Worm (Caenorhabditis elegans) whole organism, mixed stage, embryonic: Measurements from ENCODE around the gene Y54G11A.4.

Source experiments
- ceh-43 ChIP-seq: fragments of 200-800 bp; sonication (Bioruptor generic); optimal IDR thresholded peaks from 2 replicates; lab custom pipeline; 2018; ENCODE audit warnings: mild to moderate bottlenecking, missing genetic modification characterization, moderate library complexity, missing compliant biosample characterization
- ces-1 ChIP-seq: fragments of 150-350 bp; optimal IDR thresholded peaks from 2 replicates; lab custom pipeline; 2014; ENCODE audit warnings: missing biosample characterization, missing genetic modification reagents, missing genetic modification characterization
- elt-1 ChIP-seq: sonication (generic microtip); optimal IDR thresholded peaks from 2 replicates; lab custom pipeline; 2017; ENCODE audit warnings: missing genetic modification characterization, mild to moderate bottlenecking, missing compliant biosample characterization, antibody characterized with exemption, moderate library complexity, borderline replicate concordance; ENCODE audit not compliant: insufficient read depth
- lsy-2 ChIP-seq: fragments of 150-350 bp; optimal IDR thresholded peaks from 2 replicates; lab custom pipeline; 2014; ENCODE audit warnings: missing biosample characterization, missing genetic modification characterization
- nhr-12 ChIP-seq: fragments of 150-350 bp; optimal IDR thresholded peaks from 2 replicates; lab custom pipeline; 2014; ENCODE audit warnings: missing biosample characterization, missing genetic modification characterization
- nhr-28 ChIP-seq: fragments of 150-350 bp; optimal IDR thresholded peaks from 2 replicates; lab custom pipeline; 2014; ENCODE audit warnings: missing biosample characterization, missing genetic modification characterization
- nhr-76 ChIP-seq: sonication (generic microtip); optimal IDR thresholded peaks from 2 replicates; lab custom pipeline; 2017; ENCODE audit warnings: missing biosample characterization, missing genetic modification characterization
- pha-4 ChIP-seq: fragments of 150-350 bp; optimal IDR thresholded peaks from 2 replicates; lab custom pipeline; 2018; ENCODE audit warnings: missing biosample characterization, missing genetic modification reagents, missing genetic modification characterization
- sem-2 ChIP-seq: fragments of 200-800 bp; sonication (Bioruptor generic); optimal IDR thresholded peaks from 2 replicates; lab custom pipeline; 2018; ENCODE audit warnings: mild to moderate bottlenecking, missing genetic modification characterization, missing compliant biosample characterization
- unc-39 ChIP-seq: fragments of 150-350 bp; optimal IDR thresholded peaks from 2 replicates; lab custom pipeline; 2014; ENCODE audit warnings: missing biosample characterization, missing genetic modification characterization
- unc-62 ChIP-seq: fragments of 150-350 bp; optimal IDR thresholded peaks from 2 replicates; lab custom pipeline; 2014; ENCODE audit warnings: missing biosample characterization, missing genetic modification reagents, missing genetic modification characterization
- zip-8 ChIP-seq: fragments of 150-350 bp; optimal IDR thresholded peaks from 2 replicates; lab custom pipeline; 2014; ENCODE audit warnings: missing biosample characterization, missing genetic modification characterization
- ztf-11 ChIP-seq: fragments of 150-350 bp; optimal IDR thresholded peaks from 2 replicates; lab custom pipeline; 2014; ENCODE audit warnings: missing biosample characterization, missing genetic modification characterization

DNA sequence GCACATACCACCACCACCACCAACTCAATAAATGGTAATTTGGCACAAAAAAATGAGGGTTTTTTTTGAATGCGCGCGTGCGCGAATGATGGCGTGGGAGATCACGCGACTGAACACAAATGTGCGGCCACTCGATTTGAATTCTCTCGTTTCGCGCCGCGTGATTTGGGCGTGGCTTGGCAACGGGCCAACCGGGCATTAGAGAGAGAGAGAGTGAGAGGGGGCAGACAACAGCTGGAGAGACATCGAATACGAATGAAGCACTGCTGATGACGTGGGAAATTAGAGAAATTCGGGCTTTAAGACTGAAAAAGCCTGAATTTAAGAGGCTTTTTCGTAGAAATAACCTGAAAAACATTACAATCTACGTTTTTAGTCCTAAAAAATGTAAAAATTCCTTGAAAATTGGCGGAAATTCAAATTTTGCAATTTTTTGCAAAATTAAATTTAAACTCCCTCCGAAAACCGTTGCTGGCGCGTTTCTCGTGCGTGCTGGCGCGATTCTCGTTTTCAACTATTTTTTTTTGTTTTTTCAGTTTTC lies 41.1 kb upstream of the Y54G11A.4 start:
- TF ChIP-seq ztf-11 (tag; lab: Kevin White, UChicago) (peak; percentile 63), lsy-2 (tag; lab: Kevin White, UChicago) (peak; percentile 79), unc-39 (tag; lab: Kevin White, UChicago) (peak; percentile 78), unc-62 (GFP tag; lab: Kevin White, UChicago) (peak; percentile 26), pha-4 (tag; lab: Kevin White, UChicago) (peak; percentile 87), zip-8 (tag; lab: Kevin White, UChicago) (no peak), ces-1 (GFP tag; lab: Kevin White, UChicago) (peak; percentile 94), elt-1 (tag; lab: Kevin White, UChicago) (peak; percentile 34), nhr-28 (tag; lab: Kevin White, UChicago) (peak; percentile 6), nhr-12 (tag; lab: Kevin White, UChicago) (peak; percentile 1), ceh-43 (GFP tag; lab: Kevin White, UChicago) (peak; percentile 7), nhr-76 (tag; lab: Kevin White, UChicago) (no peak), sem-2 (peak; percentile 19)
